Worm (Caenorhabditis elegans): Measurements from ENCODE around the gene R57.2.

The R57.2 gene

ce11 chrX:348141-348540 is 51.1 kb downstream of the R57.2 start (continued):
- no peak for TF ChIP-seq daf-19 (GFP tag; conservative IDR thresholded peaks at IDR 0.05)
- TF ChIP-seq dmd-8 (GFP tag; IDR thresholded peaks at IDR 0.05) = no peak
- TF ChIP-seq nhr-10 (tag; optimal IDR thresholded peaks at IDR 0.05) = no peak
- no peak for TF ChIP-seq duxl-1 (tag; optimal IDR thresholded peaks at IDR 0.05; ENCODE audit: poor library complexity)
- no peak for TF ChIP-seq lim-7 (GFP tag; IDR thresholded peaks at IDR 0.05)
